Worm (Caenorhabditis elegans): ENCODE results near the gene T22B7.4.

Gene T22B7.4

DNA sequence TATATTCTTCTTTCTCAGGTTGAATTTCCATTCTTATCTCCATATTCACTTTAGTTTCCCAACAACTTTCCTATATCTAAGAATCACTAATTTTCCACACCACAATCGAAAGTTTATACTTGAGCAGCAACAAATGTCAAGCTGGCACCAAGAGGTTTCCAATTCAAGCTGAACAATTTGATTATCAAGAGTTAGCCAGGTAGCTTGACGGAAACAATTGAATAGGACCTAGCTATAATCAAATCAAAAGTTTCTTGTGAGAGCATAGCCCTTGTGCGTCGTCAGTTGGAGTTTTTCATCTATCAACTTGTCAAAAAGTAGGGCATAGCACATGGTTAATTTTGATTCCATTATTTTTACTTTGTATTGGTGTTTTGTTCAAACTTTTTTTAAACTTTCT lies 14.4 kb upstream of the T22B7.4 start:
- no peak for TF ChIP-seq ama-1 (optimal IDR thresholded peaks at IDR 0.05)
- TF ChIP-seq aha-1 (tag): peak; percentile 68

DNA sequence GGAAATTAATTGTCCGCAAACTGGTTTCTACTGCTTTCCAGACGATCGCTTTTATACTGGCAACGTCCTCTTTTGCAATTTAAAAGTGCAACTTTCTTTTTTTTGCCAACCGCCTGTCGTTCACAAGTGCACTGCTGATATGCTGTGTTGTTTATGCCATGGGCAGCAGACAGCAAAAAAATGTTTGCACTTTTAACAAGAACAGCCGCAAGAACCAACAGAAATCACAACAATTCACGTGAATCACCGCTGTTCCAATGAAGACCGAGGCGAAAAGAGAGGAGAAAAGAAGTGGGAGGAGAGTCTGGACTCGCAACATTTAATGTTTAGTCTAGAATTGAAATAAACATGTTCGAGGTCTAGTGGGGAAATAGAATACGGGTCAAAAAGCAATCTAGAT lies 12.6 kb upstream of the T22B7.4 start, which contains the start of gene T22B7.7:
T22B7.7 (minus strand) TSS at position 262 of the 400 bp plus-strand sequence.
- TF ChIP-seq daf-19 (GFP tag; conservative IDR thresholded peaks at IDR 0.05): no peak
- no peak for TF ChIP-seq nhr-42 (GFP tag; IDR thresholded peaks at IDR 0.05)
- TF ChIP-seq arid-1 (GFP tag; conservative IDR thresholded peaks at IDR 0.05): no peak
- TF ChIP-seq lsy-2 (tag; optimal IDR thresholded peaks at IDR 0.05): no peak
- TF ChIP-seq zag-1 (tag; optimal IDR thresholded peaks at IDR 0.05): no peak
- TF ChIP-seq Y75B8A.6 (GFP tag; IDR thresholded peaks at IDR 0.05): no peak
- peak; percentile 80 for TF ChIP-seq hlh-30 (tag; optimal IDR thresholded peaks at IDR 0.05; ENCODE audit: insufficient read depth)
- no peak for TF ChIP-seq lin-38 (GFP tag; IDR thresholded peaks at IDR 0.05)
- peak; percentile 79 for TF ChIP-seq nhr-48 (tag; optimal IDR thresholded peaks at IDR 0.05)
- TF ChIP-seq F44E2.7 (GFP tag; IDR thresholded peaks at IDR 0.05): no peak
- TF ChIP-seq dve-1 (tag; optimal IDR thresholded peaks at IDR 0.05; ENCODE audit: insufficient read depth): peak; percentile 64
- no peak for TF ChIP-seq nhr-25 (tag; optimal IDR thresholded peaks at IDR 0.05; ENCODE audit: borderline replicate concordance, insufficient read depth)
- TF ChIP-seq hmg-1.1 (GFP tag; IDR thresholded peaks at IDR 0.05): peak; percentile 35; the same call in 1 of the 2 replicates
- TF ChIP-seq aha-1 (tag): peak; percentile 82
- TF ChIP-seq sdz-12 (GFP tag; optimal IDR thresholded peaks at IDR 0.05): no peak
- TF ChIP-seq hif-1 (tag; optimal IDR thresholded peaks at IDR 0.05): peak in 1 of 2 experiments; percentile 57
- TF ChIP-seq attf-4 (tag; optimal IDR thresholded peaks at IDR 0.05): no peak
- TF ChIP-seq ceh-62 (tag; optimal IDR thresholded peaks at IDR 0.05): no peak
- no peak for TF ChIP-seq ZK337.2 (GFP tag; IDR thresholded peaks at IDR 0.05)
- TF ChIP-seq lir-3 (tag; optimal IDR thresholded peaks at IDR 0.05): no peak
- TF ChIP-seq pha-4 (GFP tag; IDR thresholded peaks at IDR 0.05): no peak
- TF ChIP-seq pha-4 (tag; optimal IDR thresholded peaks at IDR 0.05): no peak
- no peak for TF ChIP-seq nhr-237 (tag; optimal IDR thresholded peaks at IDR 0.05)
- no peak for TF ChIP-seq mep-1 (tag; optimal IDR thresholded peaks at IDR 0.05)
- peak; percentile 31 for TF ChIP-seq nhr-11 (tag; optimal IDR thresholded peaks at IDR 0.05)
- no peak for TF ChIP-seq snpc-1.2 (GFP tag; IDR thresholded peaks at IDR 0.05)
- no peak for TF ChIP-seq D1046.2 (GFP tag; IDR thresholded peaks at IDR 0.05)
- TF ChIP-seq ceh-82 (tag; optimal IDR thresholded peaks at IDR 0.05): no peak
- TF ChIP-seq dmd-8 (GFP tag; IDR thresholded peaks at IDR 0.05): no peak
- peak; percentile 70 for TF ChIP-seq mxl-3 (GFP tag; optimal IDR thresholded peaks at IDR 0.05)
- peak; percentile 43 for TF ChIP-seq gei-8 (GFP tag; optimal IDR thresholded peaks at IDR 0.05)
- peak in 1 of 2 experiments; percentile 81 for TF ChIP-seq mdl-1 (tag; optimal IDR thresholded peaks at IDR 0.05)
- peak; percentile 78 for TF ChIP-seq nhr-28 (tag; optimal IDR thresholded peaks at IDR 0.05)
- peak; percentile 92 for TF ChIP-seq hlh-11 (tag; optimal IDR thresholded peaks at IDR 0.05)
- no peak for TF ChIP-seq unc-130 (GFP tag; optimal IDR thresholded peaks at IDR 0.05)
- TF ChIP-seq spr-1 (tag; optimal IDR thresholded peaks at IDR 0.05): no peak
- TF ChIP-seq mes-2 (tag; optimal IDR thresholded peaks at IDR 0.05; ENCODE audit: poor library complexity, severe bottlenecking): no peak
- no peak for TF ChIP-seq zip-11 (GFP tag; IDR thresholded peaks at IDR 0.05)
- TF ChIP-seq daf-8 (GFP tag; IDR thresholded peaks at IDR 0.05): no peak
- no peak for TF ChIP-seq F37D6.2 (tag; optimal IDR thresholded peaks at IDR 0.05)
- TF ChIP-seq zfp-2 (tag; optimal IDR thresholded peaks at IDR 0.05): no peak
- TF ChIP-seq dmd-6 (GFP tag; IDR thresholded peaks at IDR 0.05): peak; percentile 96
- no peak for TF ChIP-seq lin-15B (tag; optimal IDR thresholded peaks at IDR 0.05)
- no peak for TF ChIP-seq duxl-1 (tag; optimal IDR thresholded peaks at IDR 0.05; ENCODE audit: poor library complexity)
- TF ChIP-seq rbr-2 (tag; optimal IDR thresholded peaks at IDR 0.05): no peak
- TF ChIP-seq nhr-111 (GFP tag; optimal IDR thresholded peaks at IDR 0.05): no peak
- TF ChIP-seq ama-1 (optimal IDR thresholded peaks at IDR 0.05): no peak
- TF ChIP-seq mdt-29 (GFP tag; IDR thresholded peaks at IDR 0.05): no peak; the same call in 1 of the 2 replicates
- peak; percentile 3 for TF ChIP-seq nhr-77 (tag; optimal IDR thresholded peaks at IDR 0.05)
- no peak for TF ChIP-seq php-3 (GFP tag; IDR thresholded peaks at IDR 0.05)

All from whole organism, L4 larva.